Fruit fly (Drosophila melanogaster) whole organism, pupa: ENCODE results near the gene Ubx.

Experiments used
- CG10348 ChIP-seq: fragments of 200-800 bp; sonication (Bioruptor generic); IDR thresholded peaks from 2 replicates; pipeline ENCODE4 v1.3.6; 2022; ENCODE audit warnings: missing biosample characterization, missing genetic modification characterization
- CG12605 ChIP-seq: fragments of 200-800 bp; sonication (Bioruptor generic); IDR thresholded peaks from 2 replicates; pipeline ENCODE4 v1.3.6; 2022; ENCODE audit warnings: missing biosample characterization, missing genetic modification characterization
- CG13204 ChIP-seq: fragments of 200-800 bp; sonication (Bioruptor generic); optimal IDR thresholded peaks from 2 replicates; lab custom pipeline; 2018; ENCODE audit warnings: missing biosample characterization, mild to moderate bottlenecking, missing genetic modification characterization, moderate library complexity
- CG14655 ChIP-seq: fragments of 200-800 bp; sonication (Bioruptor generic); optimal IDR thresholded peaks from 3 replicates; lab custom pipeline; 2017; ENCODE audit warnings: mild to moderate bottlenecking, missing biosample characterization, missing genetic modification reagents, missing genetic modification characterization
- CG15710 ChIP-seq: fragments of 200-800 bp; sonication (Bioruptor generic); optimal IDR thresholded peaks from 2 replicates; lab custom pipeline; 2018; ENCODE audit warnings: missing biosample characterization, mild to moderate bottlenecking, missing genetic modification characterization, moderate library complexity
- CG17806 ChIP-seq: fragments of 200-800 bp; sonication (Bioruptor generic); optimal IDR thresholded peaks from 2 replicates; lab custom pipeline; 2018; ENCODE audit warnings: missing biosample characterization, mild to moderate bottlenecking, missing genetic modification characterization, moderate library complexity
- CG32121 ChIP-seq: fragments of 200-800 bp; sonication (Bioruptor generic); IDR thresholded peaks from 2 replicates; pipeline ENCODE4 v1.3.6; 2022; ENCODE audit warnings: missing biosample characterization, missing genetic modification characterization
- CG4496 ChIP-seq: fragments of 200-800 bp; sonication (Bioruptor generic); IDR thresholded peaks from 3 replicates; pipeline ENCODE4 v1.3.6; 2022; ENCODE audit warnings: missing biosample characterization, missing genetic modification characterization
- CG8159 ChIP-seq: fragments of 200-800 bp; sonication (Bioruptor generic); optimal IDR thresholded peaks from 3 replicates; lab custom pipeline; 2018; ENCODE audit warnings: missing biosample characterization, mild to moderate bottlenecking, missing genetic modification characterization, moderate library complexity
- D1 ChIP-seq: fragments of 200-800 bp; sonication (Bioruptor generic); optimal IDR thresholded peaks from 2 replicates; lab custom pipeline; 2018; ENCODE audit warnings: missing biosample characterization, mild to moderate bottlenecking, missing genetic modification characterization, moderate library complexity
- Ets98B ChIP-seq: fragments of 200-800 bp; sonication (Bioruptor generic); IDR thresholded peaks from 2 replicates; pipeline ENCODE4 v1.3.6; 2022; ENCODE audit warnings: missing biosample characterization, missing genetic modification characterization
- Pif1A ChIP-seq: fragments of 200-800 bp; sonication (Bioruptor generic); optimal IDR thresholded peaks from 3 replicates; lab custom pipeline; 2016; ENCODE audit warnings: missing biosample characterization, missing genetic modification characterization
- Pif1B ChIP-seq: fragments of 200-800 bp; sonication (Bioruptor generic); optimal IDR thresholded peaks from 3 replicates; lab custom pipeline; 2016; ENCODE audit warnings: missing biosample characterization, missing genetic modification characterization
- Snoo ChIP-seq: fragments of 200-800 bp; sonication (Bioruptor generic); optimal IDR thresholded peaks from 3 replicates; lab custom pipeline; 2017; ENCODE audit warnings: missing biosample characterization, mild to moderate bottlenecking, missing genetic modification characterization, inconsistent platforms

- TF ChIP-seq CG13204 (GFP tag; lab: Kevin White, UChicago) (no peak), CG10348 (GFP tag; lab: Robert Waterston, UW) (no peak), Snoo (no peak), D1 (tag; lab: Kevin White, UChicago) (no peak), CG12605 (GFP tag; lab: Robert Waterston, UW) (no peak), CG17806 (tag; lab: Kevin White, UChicago) (no peak), CG8159 (tag; lab: Kevin White, UChicago) (no peak), CG32121 (GFP tag; lab: Robert Waterston, UW) (no peak), CG4496 (GFP tag; lab: Robert Waterston, UW) (no peak), Pif1B (GFP tag; lab: Kevin White, UChicago) (no peak), CG14655 (GFP tag; lab: Kevin White, UChicago) (no peak), Pif1A (GFP tag; lab: Kevin White, UChicago) (no peak), CG15710 (no peak), Ets98B (no peak)
These were observed 125.3 kb downstream of the Ubx start, which contains the start of gene NPF for dm6 chr3R:16608920-16609319.
